Worm (Caenorhabditis elegans) whole organism, L1 larva: ENCODE results near the gene K08E7.8.

Source experiments
- swsn-7 ChIP-seq: sonication (generic microtip); optimal IDR thresholded peaks from 2 replicates; lab custom pipeline; 2016; ENCODE audit warnings: missing genetic modification characterization, missing compliant biosample characterization
- unc-86 ChIP-seq: sonication (generic microtip); optimal IDR thresholded peaks from 2 replicates; lab custom pipeline; 2016; ENCODE audit warnings: missing genetic modification characterization, missing compliant biosample characterization

- no peak for TF ChIP-seq unc-86
- no peak for TF ChIP-seq swsn-7
Measured at ce11 chrIV:12565933-12566540, 19.8 kb downstream of the K08E7.8 start, which contains the start of gene eak-7.
